Fruit fly (Drosophila melanogaster): ENCODE results near the gene CG5280.
A peak's percentile ranks its signal among the peaks of the same experiment; 100 is the strongest.

CG5280 gene

dm6 chr3L:8956669-8957068 is 33.4 kb downstream of the CG5280 start, which contains the start of gene mRpL12 (continued):
- TF ChIP-seq CG12219 (GFP tag; optimal IDR thresholded peaks at IDR 0.05): no peak
- no peak for TF ChIP-seq Sox100B (GFP tag; optimal IDR thresholded peaks at IDR 0.05)
- no peak for TF ChIP-seq kah (GFP tag; optimal IDR thresholded peaks at IDR 0.05)
- peak; percentile 54 for TF ChIP-seq Sry-δ (GFP tag; optimal IDR thresholded peaks at IDR 0.05)
- TF ChIP-seq CoRest (tag; optimal IDR thresholded peaks at IDR 0.05): peak; percentile 19
- no peak for TF ChIP-seq Oaz (GFP tag; IDR thresholded peaks at IDR 0.05)
- TF ChIP-seq bbx (GFP tag; IDR thresholded peaks at IDR 0.05; ENCODE audit: partially characterized antibody): peak; percentile 66
- TF ChIP-seq Dref (GFP tag; IDR thresholded peaks at IDR 0.05): peak; percentile 83
- peak; percentile 32; the same call in 1 of the 2 replicates for TF ChIP-seq nerfin-2 (GFP tag; IDR thresholded peaks at IDR 0.05; ENCODE audit: partially characterized antibody)
- TF ChIP-seq CG15514 (GFP tag; optimal IDR thresholded peaks at IDR 0.05): peak; percentile 44
- no peak for TF ChIP-seq CG17802 (tag; optimal IDR thresholded peaks at IDR 0.05)
- TF ChIP-seq E2f2 (GFP tag; IDR thresholded peaks at IDR 0.05): peak; percentile 52
- no peak for TF ChIP-seq CG11696 (GFP tag; IDR thresholded peaks at IDR 0.05)
- TF ChIP-seq amos (GFP tag; IDR thresholded peaks at IDR 0.05; ENCODE audit: partially characterized antibody): peak; percentile 25; the same call in 1 of the 2 replicates
- no peak for TF ChIP-seq CG15073 (GFP tag; optimal IDR thresholded peaks at IDR 0.05)
- no peak for TF ChIP-seq pita (GFP tag; optimal IDR thresholded peaks at IDR 0.05)
- no peak for TF ChIP-seq CG2129 (GFP tag; IDR thresholded peaks at IDR 0.05; ENCODE audit: partially characterized antibody)
- no peak for TF ChIP-seq kni (GFP tag; optimal IDR thresholded peaks at IDR 0.05)
- peak; percentile 80 for TF ChIP-seq Med (GFP tag)
- TF ChIP-seq CG7745 (tag; optimal IDR thresholded peaks at IDR 0.05): no peak
- TF ChIP-seq MBD-R2 (GFP tag; IDR thresholded peaks at IDR 0.05): peak; percentile 77
- TF ChIP-seq CG7928 (GFP tag; optimal IDR thresholded peaks at IDR 0.05): peak; percentile 92
- no peak for TF ChIP-seq zf30C (GFP tag; optimal IDR thresholded peaks at IDR 0.05)

DNA sequence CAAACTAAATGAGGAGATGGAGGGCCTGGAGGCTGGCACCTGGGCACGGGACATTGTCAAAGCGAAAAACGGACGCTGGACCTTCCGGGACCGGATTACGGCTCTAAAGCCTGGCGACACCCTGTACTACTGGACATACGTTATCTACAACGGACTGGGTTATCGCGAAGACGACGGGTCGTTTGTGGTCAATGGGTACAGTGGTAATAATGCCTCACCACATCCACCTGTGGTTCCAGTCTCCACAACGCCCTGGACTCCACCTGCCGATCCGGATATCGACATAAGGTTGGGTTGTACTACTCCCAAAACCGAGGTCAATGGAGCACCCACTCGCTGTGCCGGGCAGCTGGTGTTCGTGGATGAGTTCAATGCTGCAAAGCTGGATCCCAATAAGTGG is 34.8 kb downstream of the CG5280 start:
- TF ChIP-seq Pdp1 (GFP tag; optimal IDR thresholded peaks at IDR 0.05): no peak
- TF ChIP-seq zf30C (GFP tag; optimal IDR thresholded peaks at IDR 0.05): no peak
- no peak for TF ChIP-seq CG11560 (tag; IDR thresholded peaks at IDR 0.05)
- TF ChIP-seq Myb (GFP tag; optimal IDR thresholded peaks at IDR 0.05): no peak
- TF ChIP-seq Dp (GFP tag; optimal IDR thresholded peaks at IDR 0.05): no peak
- no peak for TF ChIP-seq BtbVII (GFP tag; optimal IDR thresholded peaks at IDR 0.05)
- TF ChIP-seq NfI (GFP tag; optimal IDR thresholded peaks at IDR 0.05): no peak
- TF ChIP-seq odd (GFP tag; optimal IDR thresholded peaks at IDR 0.05): no peak
- no peak for TF ChIP-seq CG30431 (GFP tag; optimal IDR thresholded peaks at IDR 0.05)
- TF ChIP-seq slbo (GFP tag; IDR thresholded peaks at IDR 0.05): no peak
- TF ChIP-seq Sox100B (GFP tag; optimal IDR thresholded peaks at IDR 0.05): no peak
- TF ChIP-seq Gug (GFP tag; IDR thresholded peaks at IDR 0.05): no peak
- no peak for TF ChIP-seq fd102C (GFP tag; optimal IDR thresholded peaks at IDR 0.05)
- no peak for TF ChIP-seq dm (GFP tag; optimal IDR thresholded peaks at IDR 0.05)
- TF ChIP-seq CG32772 (GFP tag; IDR thresholded peaks at IDR 0.05): no peak

dm6 chr3L:8954648-8955033 is 35.4 kb downstream of the CG5280 start, which contains the start of gene GNBP3:
Gene GNBP3 (plus strand): TSS chr3L:8955021.
- TF ChIP-seq CG12155 (GFP tag; optimal IDR thresholded peaks at IDR 0.05) (peak; percentile 12), Hr78 (GFP tag; optimal IDR thresholded peaks at IDR 0.05) (peak in 1 of 2 experiments; percentile 12), Meics (GFP tag; optimal IDR thresholded peaks at IDR 0.05) (peak; percentile 83), CG9817 (tag; optimal IDR thresholded peaks at IDR 0.05) (peak; percentile 17), nerfin-1 (tag; optimal IDR thresholded peaks at IDR 0.05) (no peak), CG7372 (GFP tag; IDR thresholded peaks at IDR 0.05) (0 out of 2 replicates have a peak, but pooled peaks have one; percentile 37), CG6813 (GFP tag; optimal IDR thresholded peaks at IDR 0.05) (peak; percentile 79), exex (tag; optimal IDR thresholded peaks at IDR 0.05) (no peak), CG4424 (GFP tag; optimal IDR thresholded peaks at IDR 0.05) (peak; percentile 25), CG6654 (GFP tag; optimal IDR thresholded peaks at IDR 0.05) (peak; percentile 32), stc (GFP tag; IDR thresholded peaks at IDR 0.05) (peak; percentile 43; the same call in 1 of the 2 replicates), jumu (GFP tag; optimal IDR thresholded peaks at IDR 0.05) (no peak), ewg (GFP tag; optimal IDR thresholded peaks at IDR 0.05) (no peak), pita (GFP tag; optimal IDR thresholded peaks at IDR 0.05) (no peak)
